Worm (Caenorhabditis elegans): ENCODE results near the gene F08H9.2.

Gene F08H9.2

DNA sequence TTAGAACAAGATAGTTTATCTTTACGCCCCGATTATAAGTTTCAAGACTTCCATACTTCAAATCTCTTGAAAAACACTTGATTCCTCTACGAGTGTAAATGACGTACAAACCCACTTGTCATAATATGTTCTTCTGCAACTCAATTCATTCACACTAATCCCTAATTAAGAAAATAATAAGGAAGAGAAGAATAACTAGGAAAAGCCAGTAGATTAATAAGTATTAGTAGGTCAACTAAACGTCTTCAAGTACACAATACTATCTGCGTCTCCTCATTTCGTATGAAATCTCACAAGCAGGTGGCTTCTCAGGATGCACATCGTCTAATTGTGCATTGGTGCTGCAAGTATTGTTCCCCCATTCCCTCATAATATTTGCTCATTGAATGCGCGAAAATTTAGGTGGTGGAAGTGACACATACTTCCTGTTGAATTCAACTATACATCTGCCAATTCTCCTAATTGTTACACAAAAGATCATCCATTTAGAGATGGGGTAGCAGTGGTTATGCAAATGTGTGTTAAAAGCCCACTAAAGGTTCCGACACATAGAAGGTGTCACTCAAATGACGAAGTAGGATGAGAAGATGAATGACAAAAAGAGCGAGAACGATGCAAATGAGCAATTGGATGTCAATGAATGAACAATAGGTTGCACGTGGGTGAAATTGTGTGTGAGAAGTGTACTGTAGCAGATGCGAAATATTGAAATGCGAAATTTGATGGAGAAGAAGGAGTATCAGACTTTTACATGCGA lies 33.2 kb upstream of the F08H9.2 start:
- TF ChIP-seq dsc-1 (tag; optimal IDR thresholded peaks at IDR 0.05) (peak; percentile 96), egl-13 (tag; optimal IDR thresholded peaks at IDR 0.05) (no peak), pax-3 (tag; optimal IDR thresholded peaks at IDR 0.05) (peak; percentile 77), sox-4 (tag; optimal IDR thresholded peaks at IDR 0.05) (peak; percentile 3), ces-1 (GFP tag; optimal IDR thresholded peaks at IDR 0.05) (no peak), blmp-1 (tag; optimal IDR thresholded peaks at IDR 0.05) (no peak), snu-23 (GFP tag; optimal IDR thresholded peaks at IDR 0.05) (no peak), isw-1 (GFP tag; IDR thresholded peaks at IDR 0.05) (no peak), ama-1 (optimal IDR thresholded peaks at IDR 0.05) (no peak), sptf-1 (tag; optimal IDR thresholded peaks at IDR 0.05) (no peak), aha-1 (tag; optimal IDR thresholded peaks at IDR 0.05) (no peak), ztf-11 (tag; optimal IDR thresholded peaks at IDR 0.05) (no peak)

DNA sequence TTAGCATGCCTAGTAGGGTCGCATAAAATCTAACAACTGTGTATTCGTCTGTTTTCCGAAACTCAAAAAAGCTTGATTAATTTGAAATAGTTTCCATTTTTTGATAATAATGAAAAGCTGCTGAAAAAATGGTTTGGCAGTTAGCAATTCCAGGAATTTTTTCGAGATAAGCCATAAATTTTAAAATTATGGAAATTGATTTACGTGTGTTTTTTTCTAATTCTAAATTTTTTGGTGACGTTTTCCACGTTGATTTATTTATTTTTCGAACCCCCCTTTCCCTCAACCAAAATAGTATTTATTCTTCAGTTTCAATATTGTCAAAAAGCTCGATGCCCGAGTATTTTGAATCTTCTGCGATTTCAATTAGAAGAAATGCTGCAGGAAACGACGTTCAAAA lies 31.6 kb upstream of the F08H9.2 start, which contains the start of gene F23B12.1:
Gene F23B12.1, plus strand, starts transcription at position 301 of the 400 bp plus-strand sequence.
- TF ChIP-seq ceh-63 (GFP tag; optimal IDR thresholded peaks at IDR 0.05) (no peak), efl-3 (GFP tag; optimal IDR thresholded peaks at IDR 0.05) (no peak), efl-1 (optimal IDR thresholded peaks at IDR 0.05) (no peak), efl-1 (GFP tag; optimal IDR thresholded peaks at IDR 0.05 in 1 of 2) (no peak), hlh-17 (GFP tag; optimal IDR thresholded peaks at IDR 0.05; ENCODE audit: borderline replicate concordance) (no peak), mab-9 (GFP tag; IDR thresholded peaks at IDR 0.05) (no peak), mep-1 (tag; optimal IDR thresholded peaks at IDR 0.05) (no peak), nhr-47 (tag; optimal IDR thresholded peaks at IDR 0.05) (no peak), pqm-1 (tag; optimal IDR thresholded peaks at IDR 0.05) (no peak)

DNA sequence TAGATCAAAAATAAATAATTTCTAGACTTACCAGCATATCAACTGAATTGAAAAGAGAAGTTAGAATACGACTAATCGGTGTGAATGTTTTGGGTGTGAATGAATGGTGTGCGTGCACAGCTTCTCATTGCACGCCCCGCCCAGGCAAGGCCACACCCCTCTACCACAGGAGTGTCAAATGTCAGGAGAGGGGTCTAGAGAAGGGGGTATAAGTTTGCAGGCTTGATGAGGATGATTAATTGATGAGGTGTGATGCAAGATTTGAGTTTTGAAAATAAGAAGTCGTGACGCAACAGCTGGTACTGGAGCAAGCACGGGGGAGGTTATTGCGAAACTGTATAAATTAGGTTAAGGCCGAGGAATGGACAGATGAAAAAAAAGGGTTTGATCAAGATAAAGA lies 28.2 kb upstream of the F08H9.2 start, which contains the start of gene egl-1:
Gene egl-1, minus strand, starts transcription at position 101 of the 400 bp plus-strand sequence.
- TF ChIP-seq skn-1 (tag; optimal IDR thresholded peaks at IDR 0.05) (no peak), elt-3 (tag; optimal IDR thresholded peaks at IDR 0.05) (no peak), ztf-4 (tag; optimal IDR thresholded peaks at IDR 0.05) (no peak), xbp-1 (tag; optimal IDR thresholded peaks at IDR 0.05) (no peak), lir-3 (tag; optimal IDR thresholded peaks at IDR 0.05; ENCODE audit: poor library complexity) (no peak), ceh-63 (GFP tag; optimal IDR thresholded peaks at IDR 0.05) (no peak), unc-30 (tag; optimal IDR thresholded peaks at IDR 0.05) (no peak), elt-2 (tag; optimal IDR thresholded peaks at IDR 0.05) (no peak), pax-3 (tag; optimal IDR thresholded peaks at IDR 0.05) (no peak), mep-1 (tag; optimal IDR thresholded peaks at IDR 0.05) (no peak), F16B12.6 (tag; optimal IDR thresholded peaks at IDR 0.05) (no peak), vab-15 (tag; optimal IDR thresholded peaks at IDR 0.05) (no peak), unc-130 (tag; optimal IDR thresholded peaks at IDR 0.05) (no peak)

DNA sequence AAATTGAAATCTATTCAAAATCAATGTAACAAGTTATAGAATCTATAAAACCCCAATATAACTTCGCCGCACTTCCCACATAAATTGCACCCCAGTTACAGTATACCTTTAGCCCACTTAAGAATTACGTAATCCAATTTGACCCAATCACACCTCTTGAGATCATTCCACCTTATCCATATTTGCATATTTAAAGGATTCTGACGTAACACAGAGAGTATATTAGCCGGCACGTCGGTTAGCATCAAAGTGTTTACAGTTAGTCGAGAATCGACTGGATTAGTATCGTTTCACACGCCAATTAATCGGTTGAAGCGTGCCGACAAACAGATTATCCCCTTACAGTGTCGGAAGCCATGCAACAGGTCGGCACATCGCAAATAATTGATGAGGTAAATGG lies 26.9 kb upstream of the F08H9.2 start:
- TF ChIP-seq fkh-4 (tag; optimal IDR thresholded peaks at IDR 0.05; ENCODE audit: borderline replicate concordance) (no peak), ets-5 (GFP tag; IDR thresholded peaks at IDR 0.05) (no peak), hlh-4 (tag; optimal IDR thresholded peaks at IDR 0.05) (no peak), ama-1 (optimal IDR thresholded peaks at IDR 0.05) (no peak), zip-4 (GFP tag; optimal IDR thresholded peaks at IDR 0.05) (no peak), hpl-2 (GFP tag; optimal IDR thresholded peaks at IDR 0.05) (no peak), nhr-237 (tag; optimal IDR thresholded peaks at IDR 0.05) (no peak), elt-2 (tag; optimal IDR thresholded peaks at IDR 0.05) (no peak), snpc-4 (tag; optimal IDR thresholded peaks at IDR 0.05) (no peak), lin-13 (GFP tag; optimal IDR thresholded peaks at IDR 0.05) (no peak), ceh-88 (GFP tag; IDR thresholded peaks at IDR 0.05) (no peak)

All from whole organism, L1 larva.